Fruit fly (Drosophila melanogaster): ENCODE data around the gene RhoGAP18B.

RhoGAP18B gene

DNA sequence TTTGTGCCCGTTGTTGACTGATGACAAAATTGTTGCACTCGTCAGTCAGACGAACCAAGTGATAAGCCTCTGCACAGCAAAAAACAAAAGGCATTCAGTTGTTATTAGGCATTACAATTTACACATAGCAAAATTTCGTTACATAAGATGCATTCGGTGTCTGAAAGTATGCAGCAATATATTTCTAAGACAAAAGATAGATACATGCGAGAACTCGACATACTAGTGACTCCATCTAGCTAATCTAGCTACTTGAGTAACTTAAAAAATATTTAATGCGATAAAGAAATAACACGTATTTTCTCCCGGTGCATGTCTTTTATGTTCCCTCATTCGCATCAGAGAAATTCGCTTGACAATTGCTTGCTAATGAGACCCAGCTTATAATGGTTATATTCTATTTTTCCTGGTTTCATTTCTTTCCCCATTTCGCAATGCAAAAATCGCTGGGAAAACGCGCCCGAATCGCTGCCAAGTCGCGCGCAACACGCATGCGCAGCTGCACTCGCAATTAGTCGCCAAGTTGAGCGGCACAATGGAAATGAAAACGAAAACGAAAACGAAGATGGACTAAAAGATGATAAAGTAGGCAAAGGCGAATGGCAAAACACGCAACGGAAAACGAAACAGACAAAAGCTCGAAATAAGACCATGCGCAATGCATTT lies 4.5 kb downstream of the RhoGAP18B start:
- TF ChIP-seq CG7101 (tag; optimal IDR thresholded peaks at IDR 0.05) (peak; percentile 53), CG12768 (GFP tag; optimal IDR thresholded peaks at IDR 0.05) (no peak), CG11617 (GFP tag; optimal IDR thresholded peaks at IDR 0.05) (peak; percentile 17)

DNA sequence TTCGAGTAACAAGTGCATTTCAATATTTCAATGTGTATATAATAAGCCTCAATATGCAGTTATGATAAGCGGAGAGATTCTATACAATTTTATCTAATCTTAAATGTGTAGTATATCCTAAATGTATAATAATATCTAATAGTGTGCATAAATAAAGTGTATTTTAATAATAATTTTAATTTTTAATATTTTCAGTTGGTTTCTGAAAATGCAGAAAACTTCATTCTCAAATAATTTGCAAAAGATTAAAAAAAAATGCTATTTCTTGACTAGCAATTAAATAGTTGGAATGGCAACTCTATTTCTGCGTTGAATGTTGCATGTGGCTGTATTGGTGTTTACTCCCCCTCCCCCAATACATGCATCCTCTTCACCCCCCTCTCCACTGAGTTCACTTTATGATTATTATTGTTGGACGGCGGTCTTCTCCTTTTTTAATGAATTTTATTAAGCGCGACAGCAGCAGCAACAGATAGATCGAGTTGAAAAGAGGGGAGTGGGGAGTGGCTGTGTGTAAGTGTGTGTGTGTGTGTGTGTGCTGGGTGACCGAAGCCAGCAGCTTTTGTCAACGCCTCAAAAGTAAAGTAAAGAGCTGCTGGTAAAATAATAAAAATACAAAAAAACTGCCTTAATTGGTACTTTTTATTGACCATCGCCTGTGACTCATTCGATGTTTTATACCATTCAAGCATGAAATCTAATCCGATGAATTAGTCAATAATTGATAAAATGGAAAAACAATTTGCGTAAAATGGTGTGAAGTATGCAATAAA lies 6.1 kb downstream of the RhoGAP18B start:
- TF ChIP-seq bab1 (GFP tag; optimal IDR thresholded peaks at IDR 0.05) (no peak), CG1620 (GFP tag; optimal IDR thresholded peaks at IDR 0.05) (no peak), cic (GFP tag; optimal IDR thresholded peaks at IDR 0.05) (no peak), CG7045 (GFP tag; optimal IDR thresholded peaks at IDR 0.05) (no peak), ovo (GFP tag; optimal IDR thresholded peaks at IDR 0.05) (no peak), CG5204 (GFP tag; optimal IDR thresholded peaks at IDR 0.05) (no peak)

DNA sequence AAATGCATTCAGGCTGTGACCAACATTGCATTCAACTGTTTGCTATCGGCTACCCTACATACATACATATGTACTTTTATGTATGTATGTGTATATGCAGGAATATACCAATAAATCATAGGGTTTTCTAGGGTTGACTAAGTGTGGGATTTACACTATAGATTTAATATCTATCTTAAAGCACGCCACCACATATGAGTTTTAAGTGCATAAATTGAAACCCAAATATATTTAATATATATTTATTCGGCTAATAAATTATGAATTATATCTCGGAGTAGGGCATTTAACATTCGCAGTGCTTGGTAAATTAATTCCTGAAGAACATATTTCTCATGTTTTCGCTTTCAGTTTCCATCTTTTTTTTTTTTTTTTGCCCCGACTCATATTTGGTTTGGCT lies 6.9 kb downstream of the RhoGAP18B start:
- TF ChIP-seq toe (GFP tag; optimal IDR thresholded peaks at IDR 0.05) (no peak), bab1 (GFP tag; optimal IDR thresholded peaks at IDR 0.05) (no peak), CG5204 (GFP tag; optimal IDR thresholded peaks at IDR 0.05) (no peak), Mnt (GFP tag; optimal IDR thresholded peaks at IDR 0.05) (no peak), ovo (GFP tag; optimal IDR thresholded peaks at IDR 0.05) (no peak), tj (GFP tag; optimal IDR thresholded peaks at IDR 0.05) (no peak), CG14711 (tag; optimal IDR thresholded peaks at IDR 0.05) (peak; percentile 64), CG12768 (GFP tag; optimal IDR thresholded peaks at IDR 0.05) (no peak), CG7101 (tag; optimal IDR thresholded peaks at IDR 0.05) (peak; percentile 2), cic (GFP tag; optimal IDR thresholded peaks at IDR 0.05) (no peak)

DNA sequence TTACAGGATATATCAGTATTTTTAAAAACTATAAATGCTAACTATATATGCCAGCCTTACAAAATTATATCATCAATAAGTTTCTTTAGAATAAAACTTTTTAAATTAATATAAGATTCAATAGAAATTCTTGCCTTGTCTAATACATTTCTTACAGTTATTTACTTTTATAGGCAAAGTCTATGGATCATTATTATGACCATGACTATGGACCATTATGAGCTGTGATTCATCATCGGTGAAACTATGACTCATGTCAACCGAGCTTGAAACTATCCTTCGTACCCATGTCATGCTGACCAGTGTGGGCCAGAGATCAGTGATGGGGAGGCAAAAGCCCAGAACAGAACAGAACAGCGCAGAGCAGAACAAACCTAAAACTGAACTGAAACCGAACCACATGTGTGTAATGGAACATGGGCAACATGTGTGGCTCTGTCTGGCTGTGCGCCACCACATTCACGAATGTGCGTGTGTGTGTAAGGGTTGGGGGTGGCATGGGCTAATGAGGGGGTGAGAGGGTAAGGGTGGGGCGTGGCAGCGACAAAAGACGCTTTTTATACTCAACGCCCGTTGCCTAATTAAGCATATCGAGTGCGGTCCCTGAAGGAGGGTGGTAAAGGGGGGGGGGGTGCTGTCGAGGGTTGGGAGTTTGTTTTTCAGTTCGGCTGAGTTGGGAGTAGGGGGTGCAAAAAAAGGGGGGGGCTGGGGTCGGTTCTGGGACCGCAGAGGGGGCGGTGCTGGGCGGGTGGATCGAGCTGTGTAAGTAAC lies 8.2 kb downstream of the RhoGAP18B start:
- TF ChIP-seq kay (GFP tag; ENCODE audit: borderline replicate concordance) (no peak), CG7101 (tag; optimal IDR thresholded peaks at IDR 0.05) (no peak), CG7045 (GFP tag; optimal IDR thresholded peaks at IDR 0.05) (no peak), CG14711 (tag; optimal IDR thresholded peaks at IDR 0.05) (no peak)

DNA sequence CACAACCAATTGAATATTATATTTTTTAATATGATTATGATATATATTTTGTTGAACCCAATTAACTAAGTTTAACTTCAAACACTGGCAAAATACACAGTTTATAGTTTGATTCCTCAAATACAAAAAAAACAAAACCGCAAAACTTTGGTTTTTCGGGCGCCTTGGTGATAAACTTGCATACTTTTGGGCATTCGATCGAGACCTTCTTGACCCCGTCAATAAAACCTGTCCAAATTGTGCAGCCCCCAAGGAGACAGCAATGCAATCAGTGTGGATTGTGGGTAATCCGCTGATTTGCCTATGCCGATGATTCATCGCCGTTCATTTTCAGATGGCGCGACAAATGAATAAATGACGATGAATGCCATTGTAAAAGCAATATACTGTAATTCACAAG lies 9.4 kb downstream of the RhoGAP18B start:
- TF ChIP-seq CG33017 (tag; optimal IDR thresholded peaks at IDR 0.05) (no peak), kay (GFP tag; ENCODE audit: borderline replicate concordance) (no peak), Crg-1 (GFP tag; optimal IDR thresholded peaks at IDR 0.05) (no peak), CG11617 (GFP tag; optimal IDR thresholded peaks at IDR 0.05) (no peak), cnc (optimal IDR thresholded peaks at IDR 0.05) (no peak), pad (GFP tag; optimal IDR thresholded peaks at IDR 0.05) (no peak), CG1620 (GFP tag; optimal IDR thresholded peaks at IDR 0.05) (no peak), Hr96 (GFP tag; optimal IDR thresholded peaks at IDR 0.05) (no peak), CG7045 (GFP tag; optimal IDR thresholded peaks at IDR 0.05) (no peak), cic (GFP tag; optimal IDR thresholded peaks at IDR 0.05) (no peak), toe (GFP tag; optimal IDR thresholded peaks at IDR 0.05) (no peak), Mnt (GFP tag; optimal IDR thresholded peaks at IDR 0.05) (no peak), CG14711 (tag; optimal IDR thresholded peaks at IDR 0.05) (no peak), CG5204 (GFP tag; optimal IDR thresholded peaks at IDR 0.05) (no peak), tj (GFP tag; optimal IDR thresholded peaks at IDR 0.05) (no peak), ovo (GFP tag; optimal IDR thresholded peaks at IDR 0.05) (no peak), Clk (GFP tag; optimal IDR thresholded peaks at IDR 0.05) (no peak), CG7101 (tag; optimal IDR thresholded peaks at IDR 0.05) (no peak)

DNA sequence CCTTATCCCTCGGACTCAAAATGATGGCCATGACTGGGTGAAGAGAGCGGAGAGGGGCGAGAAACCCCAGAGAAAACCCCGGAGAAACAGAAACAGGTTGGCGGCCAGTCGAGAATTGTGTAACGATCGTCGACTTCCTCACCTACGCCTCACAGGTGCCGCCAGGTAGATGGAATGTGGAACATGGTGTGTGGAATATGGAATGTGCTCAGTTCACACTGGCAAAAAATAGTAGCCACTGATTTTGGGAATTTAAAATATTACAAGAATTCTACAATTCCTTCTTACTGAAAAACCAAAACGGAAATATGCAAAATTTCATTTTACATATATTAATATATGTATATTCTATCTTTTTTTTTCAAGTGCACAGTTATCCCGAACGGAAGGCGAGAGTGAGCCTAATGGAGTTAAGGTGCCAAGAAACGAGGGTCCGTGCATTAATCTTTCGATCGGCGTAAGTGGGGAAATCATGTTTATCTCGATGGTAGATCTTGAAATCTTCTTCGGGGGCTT lies 10.9 kb downstream of the RhoGAP18B start:
- TF ChIP-seq Hr96 (GFP tag; optimal IDR thresholded peaks at IDR 0.05) (no peak), CG5204 (GFP tag; optimal IDR thresholded peaks at IDR 0.05) (peak; percentile 18), CG12768 (GFP tag; optimal IDR thresholded peaks at IDR 0.05) (no peak), cic (GFP tag; optimal IDR thresholded peaks at IDR 0.05) (no peak), CG14711 (tag; optimal IDR thresholded peaks at IDR 0.05) (peak; percentile 35), tj (GFP tag; optimal IDR thresholded peaks at IDR 0.05) (no peak), CG33017 (tag; optimal IDR thresholded peaks at IDR 0.05) (no peak), ovo (GFP tag; optimal IDR thresholded peaks at IDR 0.05) (no peak), CG7045 (GFP tag; optimal IDR thresholded peaks at IDR 0.05) (peak; percentile 13), toe (GFP tag; optimal IDR thresholded peaks at IDR 0.05) (no peak), CG7101 (tag; optimal IDR thresholded peaks at IDR 0.05) (peak; percentile 8), Clk (GFP tag; optimal IDR thresholded peaks at IDR 0.05) (no peak), CG1620 (GFP tag; optimal IDR thresholded peaks at IDR 0.05) (no peak), Crg-1 (GFP tag; optimal IDR thresholded peaks at IDR 0.05) (no peak), Mnt (GFP tag; optimal IDR thresholded peaks at IDR 0.05) (no peak), bab1 (GFP tag; optimal IDR thresholded peaks at IDR 0.05) (no peak), pad (GFP tag; optimal IDR thresholded peaks at IDR 0.05) (no peak), cnc (optimal IDR thresholded peaks at IDR 0.05) (no peak), kay (GFP tag; ENCODE audit: borderline replicate concordance) (no peak), CG11617 (GFP tag; optimal IDR thresholded peaks at IDR 0.05) (no peak)
